Fruit fly (Drosophila melanogaster) S2 (cell line): Measurements from ENCODE around the gene Jhbp13.

Experiments
- CG8478 ChIP-seq: fragments of >200 bp; optimal IDR thresholded peaks from 2 replicates; lab custom pipeline; 2018
- CTCF ChIP-seq, 2 experiments: fragments of >200 bp; optimal IDR thresholded peaks; 2 replicates each; lab custom pipeline; 2018

DNA sequence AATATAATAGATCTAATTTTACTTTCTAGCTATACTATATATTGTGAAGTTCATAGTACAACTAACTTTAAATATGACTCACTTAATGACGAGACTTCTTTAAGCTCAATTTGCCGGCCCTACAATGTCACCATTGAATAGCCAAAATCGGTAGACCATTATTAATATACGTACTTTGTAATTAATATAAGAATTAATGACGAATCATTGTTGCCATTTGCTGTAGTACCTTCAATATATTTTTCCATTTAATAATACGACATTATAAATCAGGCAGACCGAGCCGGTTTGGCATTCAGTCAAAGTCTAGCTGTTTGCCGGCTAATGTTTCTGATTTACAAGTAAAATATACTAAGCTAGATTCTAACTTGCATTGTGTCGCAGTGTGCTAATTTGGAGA, at the start of gene Jhbp13:
- TF ChIP-seq CG8478 (lab: Kevin White, UChicago) (no peak), CTCF (optimal IDR thresholded peaks at IDR 0.05; lab: Kevin White, UChicago) (no peak)
